Fruit fly (Drosophila melanogaster): ENCODE results near the gene CG16704.

CG16704 gene

dm6 chr2L:3657349-3658142 is 34.8 kb downstream of the CG16704 start (continued):
- TF ChIP-seq Bgb (GFP tag; IDR thresholded peaks at IDR 0.05; ENCODE audit: partially characterized antibody) (peak; percentile 89), CG10321 (GFP tag; IDR thresholded peaks at IDR 0.05) (peak; percentile 69), CG14667 (GFP tag; IDR thresholded peaks at IDR 0.05) (no peak), CG8765 (GFP tag; IDR thresholded peaks at IDR 0.05) (no peak), Sry-δ (GFP tag; optimal IDR thresholded peaks at IDR 0.05) (peak; percentile 50), gsb (GFP tag; IDR thresholded peaks at IDR 0.05) (no peak), gro (GFP tag; optimal IDR thresholded peaks at IDR 0.05) (peak; percentile 14), CG8388 (GFP tag; optimal IDR thresholded peaks at IDR 0.05) (peak; percentile 2), CG6175 (GFP tag; IDR thresholded peaks at IDR 0.05) (no peak), CG3163 (GFP tag; optimal IDR thresholded peaks at IDR 0.05) (peak; percentile 89), Ets65A (GFP tag) (peak; percentile 93), cwo (GFP tag; optimal IDR thresholded peaks at IDR 0.05) (no peak), sim (GFP tag; IDR thresholded peaks at IDR 0.05) (no peak), CG17359 (tag; optimal IDR thresholded peaks at IDR 0.05) (peak; percentile 58), ranshi (GFP tag; IDR thresholded peaks at IDR 0.05) (peak; percentile 39; the same call in 1 of the 2 replicates), Hr51 (GFP tag; optimal IDR thresholded peaks at IDR 0.05) (peak in 1 of 2 experiments; percentile 19), dmrt99B (tag; optimal IDR thresholded peaks at IDR 0.05) (peak; percentile 40), CG9215 (GFP tag; IDR thresholded peaks at IDR 0.05) (no peak), so (GFP tag; IDR thresholded peaks at IDR 0.05) (no peak; the same call in 2 of the 3 replicates), CG6654 (GFP tag; optimal IDR thresholded peaks at IDR 0.05) (no peak), bsh (GFP tag; optimal IDR thresholded peaks at IDR 0.05) (peak in 1 of 2 experiments; percentile 39), CoRest (tag; optimal IDR thresholded peaks at IDR 0.05) (peak; percentile 58), CG4730 (GFP tag; IDR thresholded peaks at IDR 0.05) (peak; percentile 38; the same call in 1 of the 2 replicates), chn (GFP tag; optimal IDR thresholded peaks at IDR 0.05) (no peak), Tbp (GFP tag; optimal IDR thresholded peaks at IDR 0.05) (no peak), CG13624 (GFP tag; optimal IDR thresholded peaks at IDR 0.05) (peak; percentile 70), kay (GFP tag; optimal IDR thresholded peaks at IDR 0.05) (peak; percentile 54), slou (GFP tag; optimal IDR thresholded peaks at IDR 0.05) (no peak), lola (GFP tag; optimal IDR thresholded peaks at IDR 0.05) (no peak), CG2199 (GFP tag; IDR thresholded peaks at IDR 0.05) (peak; percentile 73; the same call in 1 of the 3 replicates), CG5245 (GFP tag; optimal IDR thresholded peaks at IDR 0.05) (peak; percentile 74), gsb-n (tag; optimal IDR thresholded peaks at IDR 0.05) (no peak), CG31441 (GFP tag; IDR thresholded peaks at IDR 0.05) (peak; percentile 8; the same call in 1 of the 2 replicates), fd96Cb (tag; optimal IDR thresholded peaks at IDR 0.05) (no peak), bigmax (GFP tag; optimal IDR thresholded peaks at IDR 0.05) (no peak), lmd (GFP tag; IDR thresholded peaks at IDR 0.05) (peak; percentile 55), toy (GFP tag; IDR thresholded peaks at IDR 0.05) (no peak), CG1647 (GFP tag; optimal IDR thresholded peaks at IDR 0.05) (peak; percentile 66), yki (optimal IDR thresholded peaks at IDR 0.05) (peak; percentile 32), Fer1 (GFP tag; optimal IDR thresholded peaks at IDR 0.05) (peak; percentile 71), CG8944 (GFP tag; optimal IDR thresholded peaks at IDR 0.05) (no peak), H2.0 (GFP tag; IDR thresholded peaks at IDR 0.05) (no peak), aop (GFP tag; IDR thresholded peaks at IDR 0.05) (no peak), wor (GFP tag; IDR thresholded peaks at IDR 0.05) (no peak), MTF-1 (GFP tag; optimal IDR thresholded peaks at IDR 0.05; ENCODE audit: borderline replicate concordance) (peak; percentile 26), CG7786 (GFP tag; optimal IDR thresholded peaks at IDR 0.05) (no peak), CG11695 (GFP tag; IDR thresholded peaks at IDR 0.05) (peak; percentile 60; the same call in 1 of the 3 replicates), CG13894 (tag; optimal IDR thresholded peaks at IDR 0.05) (peak; percentile 83), gcm2 (GFP tag; optimal IDR thresholded peaks at IDR 0.05) (peak; percentile 18), CG2678 (tag; optimal IDR thresholded peaks at IDR 0.05) (no peak)

All from whole organism, embryonic.